Fruit fly (Drosophila melanogaster) whole organism, pupa: Measurements from ENCODE around the gene Lkb1.

ENCODE experiments used
- CG10348 ChIP-seq: fragments of 200-800 bp; sonication (Bioruptor generic); IDR thresholded peaks from 2 replicates; pipeline ENCODE4 v1.3.6; 2022; ENCODE audit warnings: missing biosample characterization, missing genetic modification characterization
- CG12605 ChIP-seq: fragments of 200-800 bp; sonication (Bioruptor generic); IDR thresholded peaks from 2 replicates; pipeline ENCODE4 v1.3.6; 2022; ENCODE audit warnings: missing biosample characterization, missing genetic modification characterization
- CG13204 ChIP-seq: fragments of 200-800 bp; sonication (Bioruptor generic); optimal IDR thresholded peaks from 2 replicates; lab custom pipeline; 2018; ENCODE audit warnings: missing biosample characterization, mild to moderate bottlenecking, missing genetic modification characterization, moderate library complexity
- CG14655 ChIP-seq: fragments of 200-800 bp; sonication (Bioruptor generic); optimal IDR thresholded peaks from 3 replicates; lab custom pipeline; 2017; ENCODE audit warnings: mild to moderate bottlenecking, missing biosample characterization, missing genetic modification reagents, missing genetic modification characterization
- CG15710 ChIP-seq: fragments of 200-800 bp; sonication (Bioruptor generic); optimal IDR thresholded peaks from 2 replicates; lab custom pipeline; 2018; ENCODE audit warnings: missing biosample characterization, mild to moderate bottlenecking, missing genetic modification characterization, moderate library complexity
- CG17806 ChIP-seq: fragments of 200-800 bp; sonication (Bioruptor generic); optimal IDR thresholded peaks from 2 replicates; lab custom pipeline; 2018; ENCODE audit warnings: missing biosample characterization, mild to moderate bottlenecking, missing genetic modification characterization, moderate library complexity
- CG32121 ChIP-seq: fragments of 200-800 bp; sonication (Bioruptor generic); IDR thresholded peaks from 2 replicates; pipeline ENCODE4 v1.3.6; 2022; ENCODE audit warnings: missing biosample characterization, missing genetic modification characterization
- CG34367 ChIP-seq: fragments of 200-800 bp; sonication (Bioruptor generic); optimal IDR thresholded peaks from 2 replicates; lab custom pipeline; 2018; ENCODE audit warnings: missing biosample characterization, mild to moderate bottlenecking, missing genetic modification characterization
- CG4496 ChIP-seq: fragments of 200-800 bp; sonication (Bioruptor generic); IDR thresholded peaks from 3 replicates; pipeline ENCODE4 v1.3.6; 2022; ENCODE audit warnings: missing biosample characterization, missing genetic modification characterization
- CG8159 ChIP-seq: fragments of 200-800 bp; sonication (Bioruptor generic); optimal IDR thresholded peaks from 3 replicates; lab custom pipeline; 2018; ENCODE audit warnings: missing biosample characterization, mild to moderate bottlenecking, missing genetic modification characterization, moderate library complexity
- CG8301 ChIP-seq: fragments of 200-800 bp; sonication (Bioruptor generic); optimal IDR thresholded peaks from 2 replicates; lab custom pipeline; 2018; ENCODE audit warnings: missing biosample characterization, mild to moderate bottlenecking, missing genetic modification characterization
- CG9948 ChIP-seq: fragments of 200-800 bp; sonication (Bioruptor generic); optimal IDR thresholded peaks from 2 replicates; lab custom pipeline; 2018; ENCODE audit warnings: missing biosample characterization, mild to moderate bottlenecking, missing genetic modification characterization, moderate library complexity
- D1 ChIP-seq: fragments of 200-800 bp; sonication (Bioruptor generic); optimal IDR thresholded peaks from 2 replicates; lab custom pipeline; 2018; ENCODE audit warnings: missing biosample characterization, mild to moderate bottlenecking, missing genetic modification characterization, moderate library complexity
- EcR ChIP-seq: fragments of 200-800 bp; sonication (Bioruptor generic); optimal IDR thresholded peaks from 3 replicates; lab custom pipeline; 2019; ENCODE audit warnings: missing biosample characterization, missing genetic modification characterization, mild to moderate bottlenecking, moderate library complexity, missing genetic modification reagents
- Ets98B ChIP-seq: fragments of 200-800 bp; sonication (Bioruptor generic); IDR thresholded peaks from 2 replicates; pipeline ENCODE4 v1.3.6; 2022; ENCODE audit warnings: missing biosample characterization, missing genetic modification characterization
- Pif1A ChIP-seq: fragments of 200-800 bp; sonication (Bioruptor generic); optimal IDR thresholded peaks from 3 replicates; lab custom pipeline; 2016; ENCODE audit warnings: missing biosample characterization, missing genetic modification characterization
- Pif1B ChIP-seq: fragments of 200-800 bp; sonication (Bioruptor generic); optimal IDR thresholded peaks from 3 replicates; lab custom pipeline; 2016; ENCODE audit warnings: missing biosample characterization, missing genetic modification characterization
- Snoo ChIP-seq: fragments of 200-800 bp; sonication (Bioruptor generic); optimal IDR thresholded peaks from 3 replicates; lab custom pipeline; 2017; ENCODE audit warnings: missing biosample characterization, mild to moderate bottlenecking, missing genetic modification characterization, inconsistent platforms
- fd96Ca ChIP-seq: fragments of 200-800 bp; sonication (Bioruptor generic); IDR thresholded peaks from 3 replicates; pipeline ENCODE4 v1.3.6; 2022; ENCODE audit warnings: missing biosample characterization, missing genetic modification characterization
- gl ChIP-seq: fragments of 200-800 bp; sonication (Bioruptor generic); optimal IDR thresholded peaks from 2 replicates; lab custom pipeline; 2018; ENCODE audit warnings: missing biosample characterization, mild to moderate bottlenecking, missing genetic modification characterization
- rn ChIP-seq: fragments of 200-800 bp; sonication (Bioruptor generic); IDR thresholded peaks from 2 replicates; pipeline ENCODE4 v1.3.6; 2022; ENCODE audit warnings: missing biosample characterization, missing genetic modification characterization

Gene Lkb1

DNA sequence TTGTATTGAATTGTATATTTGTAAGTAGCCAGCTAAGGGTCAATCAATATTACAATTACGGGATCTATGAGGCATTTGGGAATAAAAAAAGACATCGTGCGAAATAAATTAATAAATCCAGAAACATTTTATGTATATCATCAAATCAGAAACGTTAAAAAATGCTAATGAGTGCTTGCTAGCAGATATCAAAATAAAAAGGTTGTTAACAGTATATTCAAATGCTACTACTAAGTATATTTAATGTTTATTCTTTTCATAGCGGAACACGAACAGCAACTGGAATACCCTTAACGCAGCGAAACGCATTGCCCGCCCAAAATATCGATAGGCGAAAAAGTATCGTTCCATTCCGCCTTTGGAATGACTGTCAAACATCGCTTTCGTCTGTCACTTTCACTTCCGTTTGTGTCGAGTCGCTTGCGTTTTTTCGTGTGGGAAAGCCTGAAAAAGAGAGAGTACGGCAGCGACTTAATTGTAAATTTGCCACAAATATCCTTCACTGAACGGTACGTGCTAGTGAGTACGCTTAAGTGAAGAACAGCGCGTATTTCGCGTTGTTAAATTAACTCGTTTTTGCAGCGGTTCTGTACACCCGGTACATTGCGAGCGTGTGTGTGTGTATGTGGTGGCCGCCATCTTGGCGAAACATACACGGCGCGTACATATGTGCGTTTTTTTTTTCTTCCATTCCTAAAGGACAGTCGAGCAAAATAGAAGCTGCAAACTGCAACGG is 15.3 kb upstream of the Lkb1 start, which contains the start of gene B52:
Gene B52, plus strand, starts transcription at position 388 of the 736 bp plus-strand sequence.
- TF ChIP-seq CG13204 (GFP tag; lab: Kevin White, UChicago) (no peak), CG10348 (GFP tag; lab: Robert Waterston, UW) (no peak), Pif1A (peak; percentile 44), CG8159 (no peak), CG4496 (GFP tag; lab: Robert Waterston, UW) (peak; percentile 60; the same call in 1 of the 3 replicates), gl (tag; lab: Kevin White, UChicago) (peak; percentile 48), CG17806 (tag; lab: Kevin White, UChicago) (no peak), CG9948 (tag; lab: Kevin White, UChicago) (no peak), Pif1B (GFP tag; lab: Kevin White, UChicago) (peak; percentile 54), EcR (peak; percentile 23), CG34367 (tag; lab: Kevin White, UChicago) (peak; percentile 31), CG15710 (tag; lab: Kevin White, UChicago) (peak; percentile 18), fd96Ca (GFP tag; lab: Robert Waterston, UW) (peak; percentile 30; the same call in 1 of the 3 replicates), rn (GFP tag; lab: Robert Waterston, UW) (no peak), Ets98B (GFP tag; lab: Robert Waterston, UW) (peak; percentile 43), CG8301 (peak; percentile 44), CG12605 (0 out of 2 replicates have a peak, but pooled peaks have one; percentile 33), Snoo (tag; lab: Kevin White, UChicago) (peak; percentile 73), CG14655 (GFP tag; lab: Kevin White, UChicago) (no peak), D1 (tag; lab: Kevin White, UChicago) (no peak), CG32121 (GFP tag; lab: Robert Waterston, UW) (peak; percentile 30; the same call in 1 of the 2 replicates)

- no peak for TF ChIP-seq D1 (tag; lab: Kevin White, UChicago)
- no peak for TF ChIP-seq CG14655 (GFP tag; lab: Kevin White, UChicago)
- no peak for TF ChIP-seq Snoo (tag; lab: Kevin White, UChicago)
- no peak for TF ChIP-seq CG34367 (tag; lab: Kevin White, UChicago)
- TF ChIP-seq CG9948 (tag; lab: Kevin White, UChicago) = no peak
- TF ChIP-seq CG8301 = no peak
- no peak for TF ChIP-seq fd96Ca (GFP tag; lab: Robert Waterston, UW)
- no peak for TF ChIP-seq CG10348 (GFP tag; lab: Robert Waterston, UW)
- no peak for TF ChIP-seq rn (GFP tag; lab: Robert Waterston, UW)
- no peak for TF ChIP-seq CG13204 (GFP tag; lab: Kevin White, UChicago)
- TF ChIP-seq, all 21 proteins: peak for 0
Observed at dm6 chr3R:13662149-13662548, 14.2 kb upstream of the Lkb1 start.

DNA sequence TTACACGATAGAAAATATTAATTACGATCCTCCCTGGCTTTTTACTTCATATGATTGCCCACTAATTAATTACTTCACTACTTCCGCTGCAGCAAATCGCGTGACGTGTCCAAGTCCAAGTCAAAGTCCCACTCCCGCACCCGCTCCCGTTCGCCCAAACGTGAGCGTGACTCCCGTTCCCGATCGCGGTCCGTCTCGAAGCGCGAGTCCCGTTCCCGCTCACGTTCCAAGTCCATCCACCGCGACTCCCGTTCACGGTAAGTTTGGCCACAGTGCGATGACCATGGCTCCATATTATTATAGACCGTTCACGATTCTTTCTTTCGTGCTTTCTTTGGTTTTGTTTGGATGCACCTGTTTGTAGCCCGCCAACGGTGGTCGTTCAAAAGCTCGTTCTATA is 10.4 kb upstream of the Lkb1 start:
- TF ChIP-seq CG32121 (GFP tag; lab: Robert Waterston, UW) (no peak), Pif1B (GFP tag; lab: Kevin White, UChicago) (no peak), CG15710 (tag; lab: Kevin White, UChicago) (no peak), CG13204 (GFP tag; lab: Kevin White, UChicago) (no peak), fd96Ca (GFP tag; lab: Robert Waterston, UW) (no peak), gl (tag; lab: Kevin White, UChicago) (no peak), D1 (tag; lab: Kevin White, UChicago) (no peak), Ets98B (GFP tag; lab: Robert Waterston, UW) (no peak), Snoo (tag; lab: Kevin White, UChicago) (no peak), CG9948 (tag; lab: Kevin White, UChicago) (no peak)

DNA sequence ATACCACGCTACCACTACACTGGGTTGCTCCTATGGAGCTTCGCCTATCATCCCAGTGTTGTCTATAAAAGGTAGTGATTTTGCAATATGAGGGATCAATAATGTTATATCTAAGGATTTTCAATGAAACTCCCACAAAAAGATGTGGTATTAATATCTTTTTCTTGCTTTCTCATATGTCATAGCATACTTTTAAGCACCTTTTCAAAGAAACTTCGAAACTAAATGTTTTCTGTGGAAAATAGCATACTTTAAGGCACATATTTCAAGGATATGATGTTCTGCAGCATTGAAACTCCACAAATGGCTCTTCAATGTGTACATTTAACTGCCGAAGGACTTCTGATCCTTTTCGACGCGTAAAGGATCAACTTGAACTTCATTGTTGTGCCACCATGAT is 3.5 kb upstream of the Lkb1 start:
- TF ChIP-seq CG13204 (GFP tag; lab: Kevin White, UChicago) (no peak), CG34367 (tag; lab: Kevin White, UChicago) (no peak), CG14655 (GFP tag; lab: Kevin White, UChicago) (no peak), CG32121 (GFP tag; lab: Robert Waterston, UW) (no peak), CG8301 (no peak), gl (tag; lab: Kevin White, UChicago) (no peak), CG10348 (GFP tag; lab: Robert Waterston, UW) (no peak), Pif1B (GFP tag; lab: Kevin White, UChicago) (no peak), CG8159 (no peak), CG15710 (tag; lab: Kevin White, UChicago) (no peak), rn (GFP tag; lab: Robert Waterston, UW) (no peak), Pif1A (no peak), EcR (no peak), CG9948 (tag; lab: Kevin White, UChicago) (no peak), Ets98B (GFP tag; lab: Robert Waterston, UW) (no peak), CG17806 (tag; lab: Kevin White, UChicago) (no peak), fd96Ca (GFP tag; lab: Robert Waterston, UW) (no peak), Snoo (tag; lab: Kevin White, UChicago) (no peak), CG12605 (no peak), D1 (tag; lab: Kevin White, UChicago) (no peak)

DNA sequence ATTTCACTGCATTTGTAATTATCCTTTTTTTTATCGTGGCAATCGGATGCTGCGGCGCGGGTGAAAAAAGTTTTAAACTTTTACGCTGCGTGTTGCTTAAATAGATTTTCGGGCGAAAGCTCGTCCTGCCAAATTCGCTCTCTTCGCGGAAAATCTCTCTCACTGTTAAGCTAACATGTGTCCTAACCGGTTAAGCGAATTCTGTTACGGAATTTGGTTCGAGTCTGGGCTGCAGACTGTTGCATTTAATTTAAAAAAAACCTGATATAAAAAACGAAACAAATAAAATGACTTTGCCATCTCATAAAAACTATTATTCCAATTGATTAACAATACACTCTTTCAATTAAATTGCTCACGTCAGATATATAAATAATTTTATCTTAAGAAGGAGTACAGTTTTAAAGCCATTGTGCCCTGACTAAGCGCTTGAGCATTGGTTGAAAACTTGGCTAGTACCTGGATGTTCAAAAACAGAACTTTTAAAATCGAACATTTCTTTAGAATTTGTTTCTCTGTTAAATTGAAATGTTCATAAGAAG is 1.8 kb upstream of the Lkb1 start, which contains the start of gene Task6:
Gene Task6, minus strand, starts transcription at position 51 of the 542 bp plus-strand sequence.
- TF ChIP-seq CG4496 (GFP tag; lab: Robert Waterston, UW) (no peak), CG14655 (GFP tag; lab: Kevin White, UChicago) (no peak), Pif1A (no peak), CG8301 (no peak)
